Worm (Caenorhabditis elegans): Measurements from ENCODE around the gene drd-10.

Gene drd-10

DNA sequence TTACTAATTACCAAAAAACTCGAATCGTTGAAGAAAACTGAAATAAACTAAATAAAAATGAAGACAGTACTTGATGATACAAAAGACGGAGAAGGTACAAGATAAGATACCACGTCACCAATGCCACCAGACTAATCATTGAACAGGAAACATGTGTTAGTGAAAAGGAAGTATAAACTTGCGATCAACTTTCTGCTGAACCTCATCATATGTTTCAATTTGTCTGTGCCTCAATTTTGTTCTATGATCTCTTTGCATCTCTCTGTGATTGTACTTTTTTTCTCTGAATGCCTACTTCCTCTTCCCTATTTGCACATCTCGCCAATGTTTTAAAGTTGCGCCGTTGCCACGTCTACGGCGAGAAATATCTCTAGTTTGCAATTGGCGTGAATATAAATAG is 13.4 kb upstream of the drd-10 start:
- TF ChIP-seq ztf-23 (GFP tag; IDR thresholded peaks at IDR 0.05) = no peak
- TF ChIP-seq cog-1 (tag; optimal IDR thresholded peaks at IDR 0.05) = no peak
- no peak for TF ChIP-seq T22C8.4 (GFP tag; IDR thresholded peaks at IDR 0.05)
- TF ChIP-seq klf-2 (GFP tag; conservative IDR thresholded peaks at IDR 0.05) = no peak
- TF ChIP-seq tab-1 (GFP tag; IDR thresholded peaks at IDR 0.05) = no peak
- no peak for TF ChIP-seq ref-1 (GFP tag; conservative IDR thresholded peaks at IDR 0.05)
- no peak for TF ChIP-seq med-1 (GFP tag; optimal IDR thresholded peaks at IDR 0.05; ENCODE audit: insufficient read depth)
- TF ChIP-seq ztf-29 (GFP tag; IDR thresholded peaks at IDR 0.05) = no peak
- TF ChIP-seq flt-1 (GFP tag; IDR thresholded peaks at IDR 0.05) = no peak

DNA sequence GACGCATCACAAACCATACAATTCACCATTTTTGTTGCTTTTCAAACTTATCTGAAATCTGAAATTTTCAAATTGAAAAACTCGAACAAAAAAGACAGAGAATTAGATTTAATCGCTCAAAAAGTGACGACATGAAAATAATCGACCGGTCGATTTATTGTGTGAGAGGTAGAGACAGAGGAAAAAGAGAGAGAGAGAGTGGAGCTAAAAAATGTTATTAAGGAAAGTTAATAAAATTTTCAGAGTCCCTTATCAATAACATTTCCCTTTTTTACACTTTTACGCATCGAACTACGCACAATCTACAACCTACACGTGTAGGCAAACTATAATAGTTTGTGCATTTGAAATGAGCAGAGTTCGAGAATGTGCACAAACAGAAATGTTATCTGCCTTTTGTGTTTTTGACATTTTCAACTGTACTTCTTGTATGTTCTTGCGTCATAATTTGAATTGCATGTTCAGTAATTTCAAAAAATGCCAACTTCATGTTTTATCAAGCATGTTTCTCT is 10.3 kb upstream of the drd-10 start, which contains the start of gene nhr-107:
Gene nhr-107 (minus strand): TSS at position 51 of the 512 bp plus-strand sequence.
- TF ChIP-seq ztf-23 (GFP tag; IDR thresholded peaks at IDR 0.05) (no peak), ztf-29 (GFP tag; IDR thresholded peaks at IDR 0.05) (no peak), ref-1 (GFP tag; conservative IDR thresholded peaks at IDR 0.05) (no peak), med-1 (GFP tag; optimal IDR thresholded peaks at IDR 0.05; ENCODE audit: insufficient read depth) (no peak), flt-1 (GFP tag; IDR thresholded peaks at IDR 0.05) (no peak)

DNA sequence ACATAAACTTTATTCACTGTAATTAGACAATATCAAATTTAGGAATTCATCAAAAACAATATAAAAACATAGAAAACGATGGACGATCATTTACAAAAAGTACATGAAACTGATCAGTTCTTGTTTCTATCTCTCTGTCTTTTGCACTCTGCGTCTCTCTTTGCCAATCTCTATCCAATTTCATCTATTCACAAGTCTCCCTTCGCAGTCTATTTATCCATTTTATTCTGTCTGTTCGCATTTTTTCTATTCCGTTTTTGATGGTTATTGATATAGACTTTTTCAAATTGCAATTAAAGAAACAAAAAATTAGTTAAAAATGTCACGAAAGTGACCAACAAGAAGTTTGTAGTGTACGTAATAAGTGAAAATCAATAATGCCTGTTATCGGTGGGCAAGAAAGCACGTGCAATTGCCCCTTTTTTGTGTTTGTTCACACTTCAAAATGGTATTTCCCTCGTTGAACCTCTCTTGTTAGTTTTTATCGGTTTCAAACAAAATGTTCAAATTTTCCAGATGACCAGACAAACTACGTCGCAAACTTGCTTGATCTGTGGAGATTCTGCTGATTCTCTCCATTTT is 9.0 kb upstream of the drd-10 start, which contains the start of gene nhr-42:
Gene nhr-42 (plus strand): TSS at position 517 of the 582 bp plus-strand sequence.
- TF ChIP-seq ztf-23 (GFP tag; IDR thresholded peaks at IDR 0.05) = no peak
- no peak for TF ChIP-seq flt-1 (GFP tag; IDR thresholded peaks at IDR 0.05)
- TF ChIP-seq ref-1 (GFP tag; conservative IDR thresholded peaks at IDR 0.05) = no peak
- TF ChIP-seq cog-1 (tag; optimal IDR thresholded peaks at IDR 0.05) = no peak
- no peak for TF ChIP-seq ztf-29 (GFP tag; IDR thresholded peaks at IDR 0.05)
- no peak for TF ChIP-seq klf-2 (GFP tag; conservative IDR thresholded peaks at IDR 0.05)
- no peak for TF ChIP-seq T22C8.4 (GFP tag; IDR thresholded peaks at IDR 0.05)
- TF ChIP-seq med-1 (GFP tag; optimal IDR thresholded peaks at IDR 0.05; ENCODE audit: insufficient read depth) = no peak
- TF ChIP-seq tab-1 (GFP tag; IDR thresholded peaks at IDR 0.05) = no peak

DNA sequence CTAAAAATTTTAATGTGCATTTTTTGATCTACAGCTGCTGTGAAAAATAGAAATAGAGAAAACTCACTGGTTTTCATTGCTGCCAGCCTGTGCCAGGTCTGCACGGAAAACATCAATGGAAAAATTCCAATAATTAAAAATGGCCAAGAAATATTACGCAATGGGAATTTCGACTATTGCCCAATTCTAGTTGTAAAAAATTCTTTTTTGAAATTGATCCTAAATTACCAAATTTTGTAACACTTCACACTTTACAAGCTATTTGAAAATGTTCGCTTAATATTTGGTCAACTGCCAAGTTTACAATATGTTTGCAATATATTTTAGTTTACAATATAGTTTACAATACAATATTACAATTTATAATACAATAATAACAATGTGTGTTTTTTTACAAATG is 6.7 kb upstream of the drd-10 start:
- TF ChIP-seq ztf-29 (GFP tag; IDR thresholded peaks at IDR 0.05) = no peak
- TF ChIP-seq med-1 (GFP tag; optimal IDR thresholded peaks at IDR 0.05; ENCODE audit: insufficient read depth) = no peak
- no peak for TF ChIP-seq ref-1 (GFP tag; conservative IDR thresholded peaks at IDR 0.05)
- no peak for TF ChIP-seq T22C8.4 (GFP tag; IDR thresholded peaks at IDR 0.05)
- TF ChIP-seq klf-2 (GFP tag; conservative IDR thresholded peaks at IDR 0.05) = no peak
- no peak for TF ChIP-seq ztf-23 (GFP tag; IDR thresholded peaks at IDR 0.05)
- no peak for TF ChIP-seq tab-1 (GFP tag; IDR thresholded peaks at IDR 0.05)

DNA sequence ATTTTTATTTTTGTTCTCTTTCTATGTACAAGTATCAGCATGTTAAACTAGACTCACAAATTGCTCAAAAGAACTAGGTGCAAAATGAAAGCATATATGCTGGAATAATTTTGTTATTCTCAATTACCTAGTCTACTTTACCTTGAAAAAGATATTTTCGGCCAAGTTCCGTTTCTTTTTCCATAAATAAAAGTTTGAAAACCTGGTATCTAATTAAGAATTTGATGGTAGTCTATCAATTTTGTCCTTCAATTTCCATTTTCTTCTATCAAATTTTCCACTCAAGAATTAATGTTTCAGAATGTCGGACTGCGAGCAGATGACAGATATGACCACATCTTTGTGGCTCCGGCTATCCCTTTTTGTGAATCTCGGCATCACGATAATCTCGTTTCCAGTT is 3.6 kb upstream of the drd-10 start, which contains the start of gene srab-4:
Gene srab-4 (plus strand): TSS at position 301 of the 400 bp plus-strand sequence.
- TF ChIP-seq cog-1 (tag; optimal IDR thresholded peaks at IDR 0.05) (no peak), med-1 (GFP tag; optimal IDR thresholded peaks at IDR 0.05; ENCODE audit: insufficient read depth) (no peak)

DNA sequence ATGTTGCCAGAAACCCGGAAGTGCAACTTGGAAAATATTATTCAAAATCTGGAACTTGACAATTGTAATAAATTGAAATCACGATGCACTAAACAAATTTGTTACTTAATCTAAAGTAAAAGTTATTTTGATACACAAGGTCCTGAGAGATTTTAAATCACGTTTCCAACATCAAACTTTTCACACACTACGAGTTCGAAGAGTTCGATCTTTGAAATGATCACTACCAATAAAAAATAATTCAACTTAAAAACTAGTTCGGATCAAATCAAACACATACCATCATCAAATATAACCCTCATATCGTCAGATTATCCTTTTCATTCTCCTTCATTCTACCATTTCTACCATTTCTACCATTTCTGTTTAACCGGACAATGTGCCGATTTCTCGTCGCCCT is 1.4 kb upstream of the drd-10 start, which contains the start of gene spig-10:
Gene spig-10 (plus strand): TSS at position 301 of the 400 bp plus-strand sequence.
- no peak for TF ChIP-seq flt-1 (GFP tag; IDR thresholded peaks at IDR 0.05)
- no peak for TF ChIP-seq klf-2 (GFP tag; conservative IDR thresholded peaks at IDR 0.05)
- no peak for TF ChIP-seq ztf-23 (GFP tag; IDR thresholded peaks at IDR 0.05)
- no peak for TF ChIP-seq T22C8.4 (GFP tag; IDR thresholded peaks at IDR 0.05)
- TF ChIP-seq ref-1 (GFP tag; conservative IDR thresholded peaks at IDR 0.05) = no peak
- no peak for TF ChIP-seq tab-1 (GFP tag; IDR thresholded peaks at IDR 0.05)
- no peak for TF ChIP-seq med-1 (GFP tag; optimal IDR thresholded peaks at IDR 0.05; ENCODE audit: insufficient read depth)
- no peak for TF ChIP-seq cog-1 (tag; optimal IDR thresholded peaks at IDR 0.05)
- no peak for TF ChIP-seq ztf-29 (GFP tag; IDR thresholded peaks at IDR 0.05)

DNA sequence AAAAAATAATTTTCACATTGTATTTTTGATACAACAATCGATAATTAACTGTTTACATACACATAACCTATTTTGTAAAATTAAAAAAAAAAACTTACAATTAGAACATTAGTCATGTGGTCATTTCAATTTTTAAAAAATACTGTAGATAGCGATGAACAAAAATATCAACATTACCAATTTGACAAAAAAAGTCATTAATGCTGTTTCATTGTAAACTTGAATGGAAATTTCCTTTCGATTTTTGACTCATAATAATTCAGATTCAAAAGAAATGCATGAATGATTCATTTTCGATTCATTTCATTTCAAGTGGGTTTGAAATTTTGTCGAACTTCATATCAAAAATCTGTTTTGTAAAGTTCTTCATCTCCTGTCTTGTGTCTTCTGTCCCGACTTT is 2.1 kb downstream of the drd-10 start, which contains the start of gene C33G8.2:
Gene C33G8.2 (plus strand): TSS at position 301 of the 400 bp plus-strand sequence.
- no peak for TF ChIP-seq tab-1 (GFP tag; IDR thresholded peaks at IDR 0.05)

DNA sequence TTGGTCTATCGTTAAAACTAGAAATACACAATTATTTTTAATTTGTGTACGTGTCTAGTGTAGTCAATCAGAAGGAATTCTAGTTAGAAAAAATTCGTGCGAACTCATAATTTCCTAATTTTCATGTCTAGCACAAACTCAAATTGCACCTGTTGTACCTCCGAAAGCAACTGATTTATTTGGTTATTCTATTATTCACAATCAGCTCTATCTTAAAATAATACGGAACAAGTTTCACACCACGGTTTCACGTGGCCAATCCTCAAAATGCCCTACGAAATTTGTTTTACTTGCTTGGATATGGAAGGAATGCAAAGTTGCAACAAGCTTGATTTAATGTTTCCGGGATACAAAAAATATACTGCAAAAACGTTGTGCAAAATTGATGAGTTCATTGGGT is 5.2 kb downstream of the drd-10 start, which contains the start of gene srw-127:
Gene srw-127 (plus strand): TSS at position 301 of the 400 bp plus-strand sequence.
- TF ChIP-seq ztf-29 (GFP tag; IDR thresholded peaks at IDR 0.05) = no peak
- TF ChIP-seq cog-1 (tag; optimal IDR thresholded peaks at IDR 0.05) = no peak
- TF ChIP-seq ref-1 (GFP tag; conservative IDR thresholded peaks at IDR 0.05) = no peak
- no peak for TF ChIP-seq klf-2 (GFP tag; conservative IDR thresholded peaks at IDR 0.05)
- TF ChIP-seq T22C8.4 (GFP tag; IDR thresholded peaks at IDR 0.05) = no peak
- TF ChIP-seq flt-1 (GFP tag; IDR thresholded peaks at IDR 0.05) = no peak
- TF ChIP-seq med-1 (GFP tag; optimal IDR thresholded peaks at IDR 0.05; ENCODE audit: insufficient read depth) = no peak
- no peak for TF ChIP-seq tab-1 (GFP tag; IDR thresholded peaks at IDR 0.05)
- TF ChIP-seq ztf-23 (GFP tag; IDR thresholded peaks at IDR 0.05) = no peak

DNA sequence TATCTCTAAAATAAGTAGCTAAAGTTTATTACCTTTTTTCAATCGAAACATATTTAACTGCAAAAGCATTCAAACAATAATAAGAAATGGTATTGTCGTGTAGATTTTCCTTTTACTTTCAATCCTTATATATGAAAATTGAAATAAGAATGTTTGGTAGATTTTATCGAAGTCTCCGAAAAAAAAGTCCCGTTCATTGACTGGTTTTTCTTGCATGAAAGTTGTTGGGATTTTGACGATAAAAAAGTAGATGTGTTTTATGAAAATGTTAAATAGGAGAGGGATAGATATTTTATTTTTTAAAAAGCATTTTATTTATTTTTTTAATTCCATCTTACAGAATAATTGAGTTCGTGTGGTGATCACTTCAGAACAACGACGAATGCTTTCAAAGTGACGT is 8.5 kb downstream of the drd-10 start, which contains the start of gene C33G8.13:
Gene C33G8.13 (minus strand): TSS at position 101 of the 400 bp plus-strand sequence.
- TF ChIP-seq flt-1 (GFP tag; IDR thresholded peaks at IDR 0.05) (no peak), T22C8.4 (GFP tag; IDR thresholded peaks at IDR 0.05) (no peak), ztf-23 (GFP tag; IDR thresholded peaks at IDR 0.05) (no peak), cog-1 (tag; optimal IDR thresholded peaks at IDR 0.05) (no peak), ztf-29 (GFP tag; IDR thresholded peaks at IDR 0.05) (no peak), klf-2 (GFP tag; conservative IDR thresholded peaks at IDR 0.05) (no peak), tab-1 (GFP tag; IDR thresholded peaks at IDR 0.05) (no peak), med-1 (GFP tag; optimal IDR thresholded peaks at IDR 0.05; ENCODE audit: insufficient read depth) (no peak), ref-1 (GFP tag; conservative IDR thresholded peaks at IDR 0.05) (no peak)

DNA sequence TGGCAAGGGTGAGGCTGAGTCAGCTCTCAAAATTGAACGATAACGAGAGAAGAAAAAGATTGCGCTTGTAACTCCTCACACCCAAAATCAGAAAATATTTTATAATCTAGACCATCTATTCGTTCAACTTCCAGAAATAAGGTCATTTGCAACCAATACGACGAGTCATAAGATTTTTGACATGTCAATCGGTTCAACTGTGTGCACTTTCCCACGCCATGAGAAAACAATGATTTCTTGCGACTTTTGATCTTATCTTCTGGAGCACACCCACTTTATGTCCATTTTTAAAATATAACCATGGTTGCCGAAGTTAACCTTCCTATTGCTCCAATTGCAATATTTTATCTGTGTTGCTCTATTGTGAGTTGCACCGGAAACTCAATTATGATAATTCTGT is 9.7 kb downstream of the drd-10 start, which contains the start of gene srsx-32:
Gene srsx-32 (plus strand): TSS at position 301 of the 400 bp plus-strand sequence.
- TF ChIP-seq ztf-29 (GFP tag; IDR thresholded peaks at IDR 0.05) (no peak), ztf-23 (GFP tag; IDR thresholded peaks at IDR 0.05) (no peak)
